Fruit fly (Drosophila melanogaster) whole organism: ENCODE measurements around the gene Sr-CIII.

Experiments
- Dll ChIP-seq: fragments of >200 bp; optimal IDR thresholded peaks from 2 replicates; lab custom pipeline; 2017
- psq ChIP-seq: fragments of >200 bp; optimal IDR thresholded peaks from 2 replicates; lab custom pipeline; 2017
- usp ChIP-seq: fragments of >200 bp; optimal IDR thresholded peaks from 2 replicates; lab custom pipeline; 2017; ENCODE audit warnings: missing biosample characterization, missing genetic modification characterization, mixed read lengths

DNA sequence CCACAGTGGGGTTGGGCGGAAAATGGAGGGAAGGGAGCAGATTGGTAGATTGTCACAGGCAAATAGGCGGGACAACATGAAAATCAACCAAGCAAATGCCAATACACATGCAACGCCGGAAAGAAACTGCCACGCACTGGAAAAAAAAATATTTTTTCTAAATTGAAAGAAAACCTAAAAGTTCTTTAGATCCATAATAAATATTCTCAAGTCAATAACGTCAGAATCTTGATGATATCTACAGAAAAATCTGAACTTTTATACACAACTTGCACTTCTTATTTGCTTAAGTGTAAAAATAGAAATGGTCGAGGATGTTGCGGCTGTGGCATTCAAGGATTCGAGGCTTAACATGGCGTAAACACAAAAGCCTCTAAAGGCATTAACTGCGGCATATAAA, 36.0 kb upstream of the Sr-CIII start:
- TF ChIP-seq Dll (lab: Kevin White, UChicago) (no peak), psq (no peak), usp (GFP tag; lab: Kevin White, UChicago) (no peak)
